Fruit fly (Drosophila melanogaster) whole organism, embryonic: Measurements from ENCODE around the gene CG3632.
A peak's percentile ranks its signal among the peaks of the same experiment; 100 is the strongest.

Experiments used
- Ada2b ChIP-seq: fragments of 200-800 bp; sonication (Bioruptor generic); IDR thresholded peaks from 2 replicates; pipeline ENCODE4 v1.3.6; 2022; ENCODE audit warnings: missing biosample characterization, missing genetic modification characterization
- Asciz ChIP-seq: fragments of 200-800 bp; sonication (Bioruptor generic); optimal IDR thresholded peaks from 2 replicates; lab custom pipeline; 2017; ENCODE audit warnings: missing biosample characterization, mild to moderate bottlenecking, missing genetic modification characterization, missing genetic modification reagents
- BEAF-32 ChIP-seq: fragments of 200-800 bp; sonication (Bioruptor generic); optimal IDR thresholded peaks from 3 replicates; lab custom pipeline; 2017; ENCODE audit warnings: missing biosample characterization, missing genetic modification characterization, mild to moderate bottlenecking, moderate library complexity, missing genetic modification reagents
- CG1024 ChIP-seq: fragments of 200-800 bp; sonication (Bioruptor generic); IDR thresholded peaks from 2 replicates; pipeline ENCODE4 v1.3.6; 2022; ENCODE audit warnings: missing biosample characterization, missing genetic modification characterization
- CG10321 ChIP-seq: fragments of 200-800 bp; sonication (Bioruptor generic); IDR thresholded peaks from 2 replicates; pipeline ENCODE4 v1.3.6; 2022; ENCODE audit warnings: missing biosample characterization, missing genetic modification characterization
- CG10366 ChIP-seq: fragments of 200-800 bp; sonication (Bioruptor generic); IDR thresholded peaks from 2 replicates; pipeline ENCODE4 v1.3.6; 2022; ENCODE audit warnings: missing biosample characterization, missing genetic modification characterization
- CG11093 ChIP-seq: fragments of 200-800 bp; sonication (Bioruptor generic); IDR thresholded peaks from 3 replicates; pipeline ENCODE4 v1.3.6; 2022; ENCODE audit warnings: missing biosample characterization, missing genetic modification characterization
- CG11696 ChIP-seq: fragments of 200-800 bp; sonication (Bioruptor generic); IDR thresholded peaks from 2 replicates; pipeline ENCODE4 v1.3.6; 2022; ENCODE audit warnings: missing biosample characterization, missing genetic modification characterization
- CG12299 ChIP-seq: fragments of 200-800 bp; sonication (Bioruptor generic); optimal IDR thresholded peaks from 2 replicates; lab custom pipeline; 2018; ENCODE audit warnings: missing biosample characterization, mild to moderate bottlenecking, missing genetic modification characterization
- CG13123 ChIP-seq: fragments of 200-800 bp; sonication (Bioruptor generic); optimal IDR thresholded peaks from 2 replicates; lab custom pipeline; 2016; ENCODE audit warnings: missing biosample characterization, missing genetic modification characterization
- CG13894 ChIP-seq: fragments of 200-800 bp; sonication (Bioruptor generic); optimal IDR thresholded peaks from 3 replicates; lab custom pipeline; 2018; ENCODE audit warnings: missing biosample characterization, mild to moderate bottlenecking, missing genetic modification characterization, moderate library complexity
- CG14014 ChIP-seq: fragments of 200-800 bp; sonication (Bioruptor generic); IDR thresholded peaks from 2 replicates; pipeline ENCODE4 v1.3.6; 2022; ENCODE audit warnings: missing biosample characterization, missing genetic modification characterization
- CG15601 ChIP-seq: fragments of 200-800 bp; sonication (Bioruptor generic); optimal IDR thresholded peaks from 3 replicates; lab custom pipeline; 2019; ENCODE audit warnings: missing biosample characterization, mild to moderate bottlenecking, missing genetic modification characterization, moderate library complexity
- CG2120 ChIP-seq: fragments of 200-800 bp; sonication (Bioruptor generic); optimal IDR thresholded peaks from 3 replicates; lab custom pipeline; 2016; ENCODE audit warnings: missing biosample characterization, missing genetic modification characterization
- CG3281 ChIP-seq: fragments of 200-800 bp; sonication (Bioruptor generic); optimal IDR thresholded peaks from 3 replicates; lab custom pipeline; 2017; ENCODE audit warnings: missing biosample characterization, mild to moderate bottlenecking, missing genetic modification characterization
- CG3838 ChIP-seq: fragments of 200-800 bp; sonication (Bioruptor generic); optimal IDR thresholded peaks from 3 replicates; lab custom pipeline; 2016; ENCODE audit warnings: missing biosample characterization, missing genetic modification characterization
- CG5180 ChIP-seq: fragments of 200-800 bp; sonication (Bioruptor generic); optimal IDR thresholded peaks from 3 replicates; lab custom pipeline; 2017; ENCODE audit warnings: missing biosample characterization, missing genetic modification characterization, mild to moderate bottlenecking, moderate library complexity, missing genetic modification reagents
- CG8388 ChIP-seq: fragments of 200-800 bp; sonication (Bioruptor generic); optimal IDR thresholded peaks from 2 replicates; lab custom pipeline; 2019; ENCODE audit warnings: missing biosample characterization, mild to moderate bottlenecking, missing genetic modification characterization, moderate library complexity
- CG9797 ChIP-seq: fragments of 200-800 bp; sonication (Bioruptor generic); optimal IDR thresholded peaks from 3 replicates; lab custom pipeline; 2018; ENCODE audit warnings: missing biosample characterization, mild to moderate bottlenecking, missing genetic modification characterization
- D19A ChIP-seq: fragments of 200-800 bp; optimal IDR thresholded peaks from 3 replicates; lab custom pipeline; 2019; ENCODE audit warnings: missing biosample characterization, mild to moderate bottlenecking, missing genetic modification characterization, moderate library complexity
- Dfd ChIP-seq, 2 experiments: fragments of >200 bp; optimal IDR thresholded peaks; 2 replicates each; lab custom pipeline; 2017; ENCODE audit warnings: missing biosample characterization in 2 of 2, missing genetic modification characterization in 2 of 2
- Elba2 ChIP-seq: fragments of 200-800 bp; sonication (Bioruptor generic); optimal IDR thresholded peaks from 3 replicates; lab custom pipeline; 2016; ENCODE audit warnings: missing biosample characterization, missing genetic modification characterization
- Fer2 ChIP-seq: fragments of 200-800 bp; sonication (Bioruptor generic); optimal IDR thresholded peaks from 2 replicates; lab custom pipeline; 2018; ENCODE audit warnings: missing biosample characterization, mild to moderate bottlenecking, missing genetic modification characterization, moderate library complexity
- HLH54F ChIP-seq: fragments of 200-800 bp; sonication (Bioruptor generic); optimal IDR thresholded peaks from 3 replicates; lab custom pipeline; 2016; ENCODE audit warnings: missing biosample characterization, missing genetic modification characterization
- NC2β ChIP-seq: fragments of 200-800 bp; sonication (Bioruptor generic); optimal IDR thresholded peaks from 2 replicates; lab custom pipeline; 2016; ENCODE audit warnings: missing biosample characterization, missing genetic modification characterization
- NFAT ChIP-seq: fragments of 200-800 bp; sonication (Bioruptor generic); IDR thresholded peaks from 2 replicates; pipeline ENCODE4 v1.3.6; 2022; ENCODE audit warnings: missing biosample characterization, missing genetic modification characterization
- Neu2 ChIP-seq: fragments of 200-800 bp; sonication (Bioruptor generic); optimal IDR thresholded peaks from 3 replicates; lab custom pipeline; 2016; ENCODE audit warnings: missing biosample characterization, missing genetic modification characterization, borderline replicate concordance
- Sox100B ChIP-seq: fragments of 200-800 bp; sonication (Bioruptor generic); optimal IDR thresholded peaks from 3 replicates; lab custom pipeline; 2018; ENCODE audit warnings: missing biosample characterization, mild to moderate bottlenecking, missing genetic modification characterization
- Spps ChIP-seq: fragments of 200-800 bp; sonication (Bioruptor generic); optimal IDR thresholded peaks from 2 replicates; lab custom pipeline; 2018; ENCODE audit warnings: missing biosample characterization, mild to moderate bottlenecking, missing genetic modification characterization
- abd-A ChIP-seq: fragments of 200-800 bp; sonication (Bioruptor generic); optimal IDR thresholded peaks from 3 replicates; lab custom pipeline; 2019; ENCODE audit warnings: missing biosample characterization, mild to moderate bottlenecking, missing genetic modification characterization, moderate library complexity
- amos ChIP-seq: fragments of 200-800 bp; sonication (Bioruptor generic); IDR thresholded peaks from 2 replicates; pipeline ENCODE4 v1.3.6; 2022; ENCODE audit warnings: missing biosample characterization, missing genetic modification characterization; ENCODE audit not compliant: partially characterized antibody
- bowl ChIP-seq: fragments of 200-800 bp; sonication (Bioruptor generic); IDR thresholded peaks from 2 replicates; pipeline ENCODE4 v1.3.6; 2022; ENCODE audit warnings: missing biosample characterization, missing genetic modification characterization
- chif ChIP-seq, 2 experiments: fragments of 200-800 bp; sonication (Bioruptor generic); optimal IDR thresholded peaks; 3 replicates each; lab custom pipeline; 2016; ENCODE audit warnings: missing biosample characterization in 2 of 2, missing genetic modification characterization in 2 of 2
- emc ChIP-seq: fragments of 200-800 bp; sonication (Bioruptor generic); optimal IDR thresholded peaks from 2 replicates; lab custom pipeline; 2016; ENCODE audit warnings: missing biosample characterization, missing genetic modification characterization
- fd96Cb ChIP-seq: fragments of 200-800 bp; sonication (Bioruptor generic); optimal IDR thresholded peaks from 2 replicates; lab custom pipeline; 2018; ENCODE audit warnings: missing biosample characterization, mild to moderate bottlenecking, missing genetic modification characterization, moderate library complexity
- lmd ChIP-seq: fragments of 200-800 bp; sonication (Bioruptor generic); IDR thresholded peaks from 2 replicates; pipeline ENCODE4 v1.3.6; 2022; ENCODE audit warnings: missing biosample characterization, missing genetic modification characterization
- luna ChIP-seq: fragments of 200-800 bp; sonication (Bioruptor generic); optimal IDR thresholded peaks from 2 replicates; lab custom pipeline; 2016; ENCODE audit warnings: missing biosample characterization, missing genetic modification characterization
- mld ChIP-seq: fragments of 200-800 bp; sonication (Bioruptor generic); IDR thresholded peaks from 3 replicates; pipeline ENCODE4 v1.3.6; 2022; ENCODE audit warnings: missing biosample characterization, missing genetic modification characterization; ENCODE audit not compliant: partially characterized antibody
- onecut ChIP-seq: fragments of 200-800 bp; sonication (Bioruptor generic); IDR thresholded peaks from 2 replicates; pipeline ENCODE4 v1.3.6; 2022; ENCODE audit warnings: missing biosample characterization, missing genetic modification characterization
- ro ChIP-seq: fragments of 200-800 bp; sonication (Bioruptor generic); IDR thresholded peaks from 2 replicates; pipeline ENCODE4 v1.3.6; 2022; ENCODE audit warnings: missing biosample characterization, missing genetic modification characterization
- sens ChIP-seq: fragments of 200-800 bp; sonication (Bioruptor generic); peaks from one replicate; lab custom pipeline; 2016; ENCODE audit warnings: missing biosample characterization, missing genetic modification characterization
- seq ChIP-seq: fragments of 200-800 bp; sonication (Bioruptor generic); IDR thresholded peaks from 2 replicates; pipeline ENCODE4 v1.3.6; 2022; ENCODE audit warnings: missing biosample characterization, missing genetic modification characterization
- shn ChIP-seq: fragments of 200-800 bp; sonication (Bioruptor generic); optimal IDR thresholded peaks from 3 replicates; lab custom pipeline; 2016; ENCODE audit warnings: missing biosample characterization, missing genetic modification characterization
- sr ChIP-seq: fragments of 200-800 bp; sonication (Bioruptor generic); IDR thresholded peaks from 3 replicates; pipeline ENCODE4 v1.3.6; 2022; ENCODE audit warnings: missing biosample characterization, missing genetic modification characterization
- stwl ChIP-seq: fragments of 200-800 bp; sonication (Bioruptor generic); optimal IDR thresholded peaks from 3 replicates; lab custom pipeline; 2018; ENCODE audit warnings: missing biosample characterization, mild to moderate bottlenecking, missing genetic modification characterization, moderate library complexity
- trem ChIP-seq: fragments of 200-800 bp; optimal IDR thresholded peaks from 3 replicates; lab custom pipeline; 2019; ENCODE audit warnings: missing biosample characterization, mild to moderate bottlenecking, missing genetic modification characterization, moderate library complexity
- wdn ChIP-seq: fragments of 200-800 bp; sonication (Bioruptor generic); IDR thresholded peaks from 2 replicates; pipeline ENCODE4 v1.3.6; 2022; ENCODE audit warnings: missing biosample characterization, missing genetic modification characterization
- wor ChIP-seq: fragments of 200-800 bp; sonication (Bioruptor generic); IDR thresholded peaks from 2 replicates; pipeline ENCODE4 v1.3.6; 2022; ENCODE audit warnings: missing biosample characterization, missing genetic modification characterization
- z ChIP-seq: fragments of 200-800 bp; sonication (Bioruptor generic); IDR thresholded peaks from 3 replicates; pipeline ENCODE4 v1.3.6; 2022; ENCODE audit warnings: missing biosample characterization, missing genetic modification characterization
- zf30C ChIP-seq: fragments of 200-800 bp; sonication (Bioruptor generic); optimal IDR thresholded peaks from 3 replicates; lab custom pipeline; 2018; ENCODE audit warnings: missing biosample characterization, mild to moderate bottlenecking, missing genetic modification characterization

Gene CG3632

dm6 chrX:16335107-16335642 is 38.7 kb downstream of the CG3632 start (continued):
- peak; percentile 48 for TF ChIP-seq CG5180 (GFP tag; lab: Kevin White, UChicago)
- peak; percentile 63 for TF ChIP-seq shn (GFP tag; lab: Kevin White, UChicago)
- TF ChIP-seq ro (GFP tag; lab: Robert Waterston, UW): 0 out of 2 replicates have a peak, but pooled peaks have one; percentile 8
- peak; percentile 76 for TF ChIP-seq HLH54F (GFP tag; lab: Kevin White, UChicago)
- TF ChIP-seq stwl (tag; lab: Kevin White, UChicago): no peak
- peak; percentile 58 for TF ChIP-seq fd96Cb (tag; lab: Kevin White, UChicago)
- TF ChIP-seq CG13894 (tag; lab: Kevin White, UChicago): peak; percentile 78
- peak; percentile 21 for TF ChIP-seq CG15601 (tag; lab: Kevin White, UChicago)
- peak; percentile 62 for TF ChIP-seq CG10366 (GFP tag; lab: Robert Waterston, UW)
- no peak for TF ChIP-seq zf30C (GFP tag; lab: Kevin White, UChicago)
- TF ChIP-seq emc (GFP tag; lab: Kevin White, UChicago): no peak
- TF ChIP-seq bowl (GFP tag; lab: Robert Waterston, UW): 0 out of 2 replicates have a peak, but pooled peaks have one; percentile 46
- peak; percentile 31 for TF ChIP-seq trem (tag; lab: Kevin White, UChicago)
- no peak for TF ChIP-seq Dfd (GFP tag; optimal IDR thresholded peaks at IDR 0.05; lab: Kevin White, UChicago)
- peak; percentile 70 for TF ChIP-seq Ada2b (GFP tag; lab: Robert Waterston, UW)
- peak; percentile 79 for TF ChIP-seq NFAT
- TF ChIP-seq CG11093 (GFP tag; lab: Robert Waterston, UW): peak; percentile 24; the same call in 1 of the 3 replicates
- TF ChIP-seq sr (GFP tag; lab: Robert Waterston, UW): no peak; the same call in 2 of the 3 replicates
- TF ChIP-seq chif (GFP tag; optimal IDR thresholded peaks at IDR 0.05; lab: Kevin White, UChicago): peak; percentile 33 to 53
- peak; percentile 43; the same call in 1 of the 2 replicates for TF ChIP-seq amos
- peak; percentile 64; the same call in 1 of the 2 replicates for TF ChIP-seq CG11696 (GFP tag; lab: Robert Waterston, UW)
- no peak for TF ChIP-seq mld
- TF ChIP-seq Asciz (GFP tag; lab: Kevin White, UChicago): peak; percentile 32
- peak; percentile 51; the same call in 1 of the 2 replicates for TF ChIP-seq CG1024 (GFP tag; lab: Robert Waterston, UW)
- TF ChIP-seq Neu2 (GFP tag; lab: Kevin White, UChicago): no peak
- TF ChIP-seq abd-A (tag; lab: Kevin White, UChicago): no peak
- peak; percentile 51; the same call in 1 of the 2 replicates for TF ChIP-seq wor
- peak; percentile 30 for TF ChIP-seq CG3838 (GFP tag; lab: Kevin White, UChicago)
- peak; percentile 30 for TF ChIP-seq luna (GFP tag; lab: Kevin White, UChicago)
- peak; percentile 85 for TF ChIP-seq CG2120 (GFP tag; lab: Kevin White, UChicago)
- no peak for TF ChIP-seq Spps (tag; lab: Kevin White, UChicago)
- TF ChIP-seq NC2β: peak; percentile 57
- peak; percentile 50; the same call in 1 of the 2 replicates for TF ChIP-seq CG10321 (GFP tag; lab: Robert Waterston, UW)
- TF ChIP-seq BEAF-32 (GFP tag; lab: Kevin White, UChicago): peak; percentile 6
- peak; percentile 13 for TF ChIP-seq CG12299 (tag; lab: Kevin White, UChicago)
- peak; percentile 47 for TF ChIP-seq Sox100B (GFP tag; lab: Kevin White, UChicago)
- TF ChIP-seq CG14014: peak; percentile 73; the same call in 1 of the 2 replicates
- peak; percentile 95 for TF ChIP-seq sens
- TF ChIP-seq lmd (GFP tag; lab: Robert Waterston, UW): peak; percentile 72
- no peak for TF ChIP-seq Elba2 (GFP tag; lab: Kevin White, UChicago)
- 0 out of 3 replicates have a peak, but pooled peaks have one; percentile 40 for TF ChIP-seq z (GFP tag; lab: Robert Waterston, UW)
- TF ChIP-seq seq (GFP tag; lab: Robert Waterston, UW): peak; percentile 78
- TF ChIP-seq Fer2 (tag; lab: Kevin White, UChicago): peak; percentile 59
- TF ChIP-seq D19A (tag; lab: Kevin White, UChicago): peak; percentile 43
- peak; percentile 57 for TF ChIP-seq CG8388
- TF ChIP-seq CG3281: peak; percentile 76
- TF ChIP-seq onecut (GFP tag; lab: Robert Waterston, UW): peak; percentile 58
- peak; percentile 71 for TF ChIP-seq wdn (GFP tag; lab: Robert Waterston, UW)
- TF ChIP-seq CG13123 (GFP tag; lab: Kevin White, UChicago): peak; percentile 14
- no peak for TF ChIP-seq CG9797 (GFP tag; lab: Kevin White, UChicago)
